Fruit fly (Drosophila melanogaster) whole organism, embryonic: ENCODE results near the gene armi.
A peak's percentile ranks its signal among the peaks of the same experiment; 100 is the strongest.

ENCODE experiments used
- Atf6 ChIP-seq: fragments of 200-800 bp; sonication (Bioruptor generic); IDR thresholded peaks from 2 replicates; pipeline ENCODE4 v1.3.6; 2022; ENCODE audit warnings: missing biosample characterization, missing genetic modification characterization
- CG11398 ChIP-seq: fragments of 200-800 bp; sonication (Bioruptor generic); optimal IDR thresholded peaks from 2 replicates; lab custom pipeline; 2016; ENCODE audit warnings: missing biosample characterization, missing genetic modification characterization
- CG11504 ChIP-seq: fragments of 200-800 bp; sonication (Bioruptor generic); optimal IDR thresholded peaks from 3 replicates; lab custom pipeline; 2019; ENCODE audit warnings: missing biosample characterization, mild to moderate bottlenecking, missing genetic modification characterization, moderate library complexity
- CG13624 ChIP-seq: fragments of 200-800 bp; sonication (Bioruptor generic); optimal IDR thresholded peaks from 2 replicates; lab custom pipeline; 2016; ENCODE audit warnings: missing biosample characterization, missing genetic modification characterization
- CG14014 ChIP-seq: fragments of 200-800 bp; sonication (Bioruptor generic); IDR thresholded peaks from 2 replicates; pipeline ENCODE4 v1.3.6; 2022; ENCODE audit warnings: missing biosample characterization, missing genetic modification characterization
- CG14441 ChIP-seq: fragments of 200-800 bp; sonication (Bioruptor generic); IDR thresholded peaks from 2 replicates; pipeline ENCODE4 v1.3.6; 2022; ENCODE audit warnings: missing biosample characterization, missing genetic modification characterization
- CG1602 ChIP-seq: fragments of 200-800 bp; sonication (Bioruptor generic); optimal IDR thresholded peaks from 3 replicates; lab custom pipeline; 2016; ENCODE audit warnings: missing biosample characterization, missing genetic modification characterization
- CG17328 ChIP-seq: fragments of 200-800 bp; sonication (Bioruptor generic); IDR thresholded peaks from 2 replicates; pipeline ENCODE4 v1.3.6; 2022; ENCODE audit warnings: missing biosample characterization, missing genetic modification characterization
- CG18764 ChIP-seq: fragments of 200-800 bp; sonication (Bioruptor generic); optimal IDR thresholded peaks from 3 replicates; lab custom pipeline; 2016; ENCODE audit warnings: missing biosample characterization, missing genetic modification characterization
- CG2129 ChIP-seq: fragments of 200-800 bp; sonication (Bioruptor generic); IDR thresholded peaks from 2 replicates; pipeline ENCODE4 v1.3.6; 2022; ENCODE audit warnings: missing biosample characterization, missing genetic modification characterization; ENCODE audit not compliant: partially characterized antibody
- CG3065 ChIP-seq: fragments of 200-800 bp; sonication (Bioruptor generic); optimal IDR thresholded peaks from 2 replicates; lab custom pipeline; 2016; ENCODE audit warnings: missing biosample characterization, missing genetic modification characterization
- CG31365 ChIP-seq: fragments of 200-800 bp; sonication (Bioruptor generic); optimal IDR thresholded peaks from 2 replicates; lab custom pipeline; 2018; ENCODE audit warnings: missing biosample characterization, mild to moderate bottlenecking, missing genetic modification characterization
- CG31388 ChIP-seq: fragments of 200-800 bp; sonication (Bioruptor generic); optimal IDR thresholded peaks from 2 replicates; lab custom pipeline; 2016; ENCODE audit warnings: missing biosample characterization, missing genetic modification characterization
- CG34376 ChIP-seq: fragments of 200-800 bp; sonication (Bioruptor generic); optimal IDR thresholded peaks from 2 replicates; lab custom pipeline; 2018; ENCODE audit warnings: missing biosample characterization, mild to moderate bottlenecking, missing genetic modification characterization
- CG4328 ChIP-seq: fragments of 200-800 bp; sonication (Bioruptor generic); optimal IDR thresholded peaks from 3 replicates; lab custom pipeline; 2017; ENCODE audit warnings: missing biosample characterization, missing genetic modification reagents, missing genetic modification characterization
- CG4820 ChIP-seq: fragments of 200-800 bp; sonication (Bioruptor generic); optimal IDR thresholded peaks from 3 replicates; lab custom pipeline; 2016; ENCODE audit warnings: missing biosample characterization, missing genetic modification characterization
- CG6175 ChIP-seq: fragments of 200-800 bp; sonication (Bioruptor generic); IDR thresholded peaks from 3 replicates; pipeline ENCODE4 v1.3.6; 2022; ENCODE audit warnings: missing biosample characterization, missing genetic modification characterization
- CG6689 ChIP-seq: fragments of 200-800 bp; sonication (Bioruptor generic); IDR thresholded peaks from 2 replicates; pipeline ENCODE4 v1.3.6; 2022; ENCODE audit warnings: missing biosample characterization, missing genetic modification characterization
- CG6765 ChIP-seq: fragments of 200-800 bp; sonication (Bioruptor generic); optimal IDR thresholded peaks from 3 replicates; lab custom pipeline; 2017; ENCODE audit warnings: missing biosample characterization, mild to moderate bottlenecking, missing genetic modification characterization
- CG7357 ChIP-seq: fragments of 200-800 bp; sonication (Bioruptor generic); IDR thresholded peaks from 3 replicates; pipeline ENCODE4 v1.3.6; 2022; ENCODE audit warnings: missing biosample characterization, missing genetic modification characterization
- CG8388 ChIP-seq: fragments of 200-800 bp; sonication (Bioruptor generic); optimal IDR thresholded peaks from 2 replicates; lab custom pipeline; 2019; ENCODE audit warnings: missing biosample characterization, mild to moderate bottlenecking, missing genetic modification characterization, moderate library complexity
- CG9215 ChIP-seq: fragments of 200-800 bp; sonication (Bioruptor generic); IDR thresholded peaks from 2 replicates; pipeline ENCODE4 v1.3.6; 2022; ENCODE audit warnings: missing biosample characterization, missing genetic modification characterization
- Dad ChIP-seq: fragments of 200-800 bp; sonication (Bioruptor generic); optimal IDR thresholded peaks from 3 replicates; lab custom pipeline; 2016; ENCODE audit warnings: missing biosample characterization, missing genetic modification characterization
- Dbx ChIP-seq: fragments of 200-800 bp; sonication (Bioruptor generic); IDR thresholded peaks from 3 replicates; pipeline ENCODE4 v1.3.6; 2022; ENCODE audit warnings: missing biosample characterization, missing genetic modification characterization
- E2f2 ChIP-seq: fragments of 200-800 bp; sonication (Bioruptor generic); IDR thresholded peaks from 2 replicates; pipeline ENCODE4 v1.3.6; 2022; ENCODE audit warnings: missing biosample characterization, missing genetic modification characterization
- H15 ChIP-seq: fragments of 200-800 bp; sonication (Bioruptor generic); IDR thresholded peaks from 3 replicates; pipeline ENCODE4 v1.3.6; 2022; ENCODE audit warnings: missing biosample characterization, missing genetic modification characterization
- Hand ChIP-seq: fragments of 200-800 bp; sonication (Bioruptor generic); optimal IDR thresholded peaks from 2 replicates; lab custom pipeline; 2017; ENCODE audit warnings: mild to moderate bottlenecking, missing biosample characterization, missing genetic modification reagents, missing genetic modification characterization
- Hmr ChIP-seq: fragments of 200-800 bp; sonication (Bioruptor generic); optimal IDR thresholded peaks from 3 replicates; lab custom pipeline; 2017; ENCODE audit warnings: mild to moderate bottlenecking, missing biosample characterization, missing genetic modification reagents, missing genetic modification characterization
- MESR4 ChIP-seq: fragments of 200-800 bp; sonication (Bioruptor generic); optimal IDR thresholded peaks from 2 replicates; lab custom pipeline; 2018; ENCODE audit warnings: missing biosample characterization, mild to moderate bottlenecking, missing genetic modification characterization, moderate library complexity
- Med ChIP-seq: fragments of 200-800 bp; sonication (Bioruptor generic); peaks from one replicate; lab custom pipeline; 2016; ENCODE audit warnings: missing biosample characterization, missing genetic modification characterization, mild to moderate bottlenecking, inconsistent platforms, moderate library complexity
- Ssrp ChIP-seq: fragments of 200-800 bp; sonication (Bioruptor generic); optimal IDR thresholded peaks from 2 replicates; lab custom pipeline; 2018; ENCODE audit warnings: missing biosample characterization, mild to moderate bottlenecking, missing genetic modification characterization, moderate library complexity
- ab ChIP-seq: fragments of 200-800 bp; sonication (Bioruptor generic); optimal IDR thresholded peaks from 2 replicates; lab custom pipeline; 2016; ENCODE audit warnings: missing biosample characterization, missing genetic modification characterization
- az2 ChIP-seq: fragments of 200-800 bp; sonication (Bioruptor generic); optimal IDR thresholded peaks from 3 replicates; lab custom pipeline; 2016; ENCODE audit warnings: missing biosample characterization, missing genetic modification characterization
- bbx ChIP-seq: fragments of 200-800 bp; sonication (Bioruptor generic); IDR thresholded peaks from 2 replicates; pipeline ENCODE4 v1.3.6; 2022; ENCODE audit warnings: missing biosample characterization, missing genetic modification characterization; ENCODE audit not compliant: partially characterized antibody
- chif ChIP-seq, 2 experiments: fragments of 200-800 bp; sonication (Bioruptor generic); optimal IDR thresholded peaks; 3 replicates each; lab custom pipeline; 2016; ENCODE audit warnings: missing biosample characterization in 2 of 2, missing genetic modification characterization in 2 of 2
- chm ChIP-seq: fragments of 200-800 bp; sonication (Bioruptor generic); IDR thresholded peaks from 2 replicates; pipeline ENCODE4 v1.3.6; 2022; ENCODE audit warnings: missing biosample characterization, missing genetic modification characterization
- dpn ChIP-seq, 2 experiments: fragments of 200-800 bp; sonication (Bioruptor generic); optimal IDR thresholded peaks; 3 replicates each; lab custom pipeline; 2016; ENCODE audit warnings: missing biosample characterization in 2 of 2, missing genetic modification characterization in 2 of 2
- gce ChIP-seq: fragments of 200-800 bp; sonication (Bioruptor generic); IDR thresholded peaks from 3 replicates; pipeline ENCODE4 v1.3.6; 2022; ENCODE audit warnings: missing biosample characterization, missing genetic modification characterization
- gfzf ChIP-seq: fragments of 200-800 bp; sonication (Bioruptor generic); optimal IDR thresholded peaks from 2 replicates; lab custom pipeline; 2016; ENCODE audit warnings: missing biosample characterization, mild to moderate bottlenecking, missing genetic modification characterization, moderate library complexity
- inv ChIP-seq: fragments of 200-800 bp; sonication (Bioruptor generic); IDR thresholded peaks from 2 replicates; pipeline ENCODE4 v1.3.6; 2022; ENCODE audit warnings: missing biosample characterization, missing genetic modification characterization; ENCODE audit not compliant: partially characterized antibody
- nau ChIP-seq: fragments of 200-800 bp; sonication (Bioruptor generic); optimal IDR thresholded peaks from 3 replicates; lab custom pipeline; 2017; ENCODE audit warnings: missing biosample characterization, mild to moderate bottlenecking, missing genetic modification characterization, missing genetic modification reagents
- nerfin-1 ChIP-seq: fragments of 200-800 bp; sonication (Bioruptor generic); optimal IDR thresholded peaks from 3 replicates; lab custom pipeline; 2019; ENCODE audit warnings: missing biosample characterization, mild to moderate bottlenecking, missing genetic modification characterization, moderate library complexity
- otp ChIP-seq: fragments of 200-800 bp; sonication (Bioruptor generic); IDR thresholded peaks from 3 replicates; pipeline ENCODE4, ENCODE4 v1.3.6; 2022; ENCODE audit warnings: missing biosample characterization, missing genetic modification characterization
- p53 ChIP-seq: fragments of 200-800 bp; sonication (Bioruptor generic); optimal IDR thresholded peaks from 2 replicates; lab custom pipeline; 2016; ENCODE audit warnings: missing biosample characterization, missing genetic modification characterization
- pum ChIP-seq: fragments of 200-800 bp; sonication (Bioruptor generic); optimal IDR thresholded peaks from 2 replicates; lab custom pipeline; 2016; ENCODE audit warnings: missing biosample characterization, missing genetic modification characterization
- sim ChIP-seq: fragments of 200-800 bp; sonication (Bioruptor generic); IDR thresholded peaks from 2 replicates; pipeline ENCODE4 v1.3.6; 2022; ENCODE audit warnings: missing biosample characterization, missing genetic modification characterization
- so ChIP-seq: fragments of 200-800 bp; sonication (Bioruptor generic); IDR thresholded peaks from 3 replicates; pipeline ENCODE4 v1.3.6; 2022; ENCODE audit warnings: missing biosample characterization, missing genetic modification characterization
- sr ChIP-seq: fragments of 200-800 bp; sonication (Bioruptor generic); IDR thresholded peaks from 3 replicates; pipeline ENCODE4 v1.3.6; 2022; ENCODE audit warnings: missing biosample characterization, missing genetic modification characterization
- trh ChIP-seq: fragments of 200-800 bp; sonication (Bioruptor generic); optimal IDR thresholded peaks from 2 replicates; lab custom pipeline; 2016; ENCODE audit warnings: missing biosample characterization, missing genetic modification characterization
- ttk ChIP-seq: fragments of 200-800 bp; sonication (Bioruptor generic); IDR thresholded peaks from 2 replicates; pipeline ENCODE4 v2.1.2; 2022; ENCODE audit warnings: missing biosample characterization, missing genetic modification characterization
- twi ChIP-seq: fragments of 200-800 bp; optimal IDR thresholded peaks from 2 replicates; lab custom pipeline; 2019; ENCODE audit warnings: missing biosample characterization, mild to moderate bottlenecking, missing genetic modification characterization, moderate library complexity
- zen ChIP-seq: fragments of 200-800 bp; sonication (Bioruptor generic); optimal IDR thresholded peaks from 3 replicates; lab custom pipeline; 2018; ENCODE audit warnings: missing biosample characterization, mild to moderate bottlenecking, missing genetic modification characterization, moderate library complexity

Gene armi

DNA sequence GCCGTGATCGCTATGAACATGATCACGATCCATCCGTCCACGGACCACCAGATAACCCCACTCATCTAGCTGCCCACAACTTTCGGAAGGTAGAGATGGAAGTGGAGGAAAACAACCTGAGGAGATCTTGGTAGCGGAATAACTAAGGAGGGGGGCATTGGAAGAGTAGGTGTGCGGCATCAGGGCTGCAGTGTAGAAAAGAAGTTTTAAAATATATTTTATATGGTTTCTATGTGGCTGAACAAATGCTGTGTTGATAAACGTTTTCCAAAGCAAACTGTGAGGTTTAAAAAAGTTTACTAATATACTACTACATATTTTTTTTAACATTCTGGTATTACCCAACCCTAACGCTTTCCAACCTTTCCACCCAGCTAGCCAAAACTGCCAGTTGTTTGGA is 26.2 kb upstream of the armi start (continued):
- no peak for TF ChIP-seq E2f2 (GFP tag; lab: Robert Waterston, UW)
- peak; percentile 20 for TF ChIP-seq az2
- peak; percentile 44; the same call in 1 of the 3 replicates for TF ChIP-seq H15
- TF ChIP-seq CG1602 (GFP tag; lab: Kevin White, UChicago), result no peak
- no peak for TF ChIP-seq CG31365 (tag; lab: Kevin White, UChicago)
- no peak for TF ChIP-seq CG7357 (GFP tag; lab: Robert Waterston, UW)
- no peak for TF ChIP-seq dpn (GFP tag; optimal IDR thresholded peaks at IDR 0.05; lab: Kevin White, UChicago)
- TF ChIP-seq CG2129 (GFP tag; lab: Robert Waterston, UW), result no peak
- TF ChIP-seq chm, result peak; percentile 54; the same call in 1 of the 2 replicates
- no peak for TF ChIP-seq CG4820 (GFP tag; lab: Kevin White, UChicago)
- no peak for TF ChIP-seq p53 (GFP tag; lab: Kevin White, UChicago)
- TF ChIP-seq CG17328, result peak; percentile 68
- 0 out of 2 replicates have a peak, but pooled peaks have one; percentile 16 for TF ChIP-seq ttk
- peak; percentile 64 for TF ChIP-seq CG11504 (tag; lab: Kevin White, UChicago)
- no peak for TF ChIP-seq CG4328
- TF ChIP-seq gce (GFP tag; lab: Robert Waterston, UW), result 0 out of 3 replicates have a peak, but pooled peaks have one; percentile 14
- no peak for TF ChIP-seq Dad (GFP tag; lab: Kevin White, UChicago)
- TF ChIP-seq CG31388 (GFP tag; lab: Kevin White, UChicago), result no peak
- no peak for TF ChIP-seq Hand
- TF ChIP-seq nerfin-1 (tag; lab: Kevin White, UChicago), result no peak
- no peak for TF ChIP-seq gfzf (GFP tag; lab: Kevin White, UChicago)
- TF ChIP-seq otp (GFP tag; lab: Robert Waterston, UW), result peak; percentile 75; the same call in 2 of the 3 replicates
- peak; percentile 76 for TF ChIP-seq Med (GFP tag; lab: Kevin White, UChicago)
- TF ChIP-seq chif (GFP tag; optimal IDR thresholded peaks at IDR 0.05; lab: Kevin White, UChicago), result no peak
- peak; percentile 37; the same call in 1 of the 3 replicates for TF ChIP-seq Dbx (GFP tag; lab: Robert Waterston, UW)
- no peak for TF ChIP-seq ab (GFP tag; lab: Kevin White, UChicago)
- 0 out of 3 replicates have a peak, but pooled peaks have one; percentile 49 for TF ChIP-seq so
- TF ChIP-seq CG6175 (GFP tag; lab: Robert Waterston, UW), result no peak
- no peak for TF ChIP-seq twi (tag; lab: Kevin White, UChicago)
- no peak for TF ChIP-seq pum (GFP tag; lab: Kevin White, UChicago)
- peak; percentile 14 for TF ChIP-seq nau
- no peak for TF ChIP-seq trh (GFP tag; lab: Kevin White, UChicago)
- TF ChIP-seq CG6689 (GFP tag; lab: Robert Waterston, UW), result peak; percentile 34; the same call in 1 of the 2 replicates
- TF ChIP-seq bbx, result no peak
- no peak for TF ChIP-seq zen
- TF ChIP-seq CG18764, result no peak
- TF ChIP-seq sim (GFP tag; lab: Robert Waterston, UW), result no peak
- no peak for TF ChIP-seq CG11398 (GFP tag; lab: Kevin White, UChicago)
- no peak; the same call in 1 of the 2 replicates for TF ChIP-seq CG14014 (GFP tag; lab: Robert Waterston, UW)
- TF ChIP-seq Hmr (GFP tag; lab: Kevin White, UChicago), result peak; percentile 17
- no peak; the same call in 1 of the 2 replicates for TF ChIP-seq CG14441
- no peak for TF ChIP-seq CG13624 (GFP tag; lab: Kevin White, UChicago)
- TF ChIP-seq MESR4 (GFP tag; lab: Kevin White, UChicago), result no peak
- TF ChIP-seq CG8388 (GFP tag; lab: Kevin White, UChicago), result peak; percentile 35
- TF ChIP-seq Atf6 (GFP tag; lab: Robert Waterston, UW), result no peak
- TF ChIP-seq CG3065 (GFP tag; lab: Kevin White, UChicago), result no peak
- TF ChIP-seq inv, result no peak
- TF ChIP-seq sr (GFP tag; lab: Robert Waterston, UW), result peak; percentile 82
- TF ChIP-seq CG6765, result no peak
- TF ChIP-seq CG9215 (GFP tag; lab: Robert Waterston, UW), result peak; percentile 13; the same call in 1 of the 2 replicates
- peak; percentile 18 for TF ChIP-seq Ssrp (tag; lab: Kevin White, UChicago)
- no peak for TF ChIP-seq CG34376 (GFP tag; lab: Kevin White, UChicago)
